Worm (Caenorhabditis elegans) whole organism, young adult: ENCODE data around the gene F09F7.5.

Experiments
- B0019.2 ChIP-seq: fragments of 200-800 bp; sonication (Bioruptor generic); conservative IDR thresholded peaks from 2 replicates; pipeline ENCODE4 v1.3.6; 2022; ENCODE audit warnings: missing genetic modification reagents, missing genetic modification characterization, missing compliant biosample characterization
- B0035.1 ChIP-seq: sonication (generic microtip); optimal IDR thresholded peaks from 2 replicates; lab custom pipeline; 2016; ENCODE audit warnings: missing genetic modification characterization, mild to moderate bottlenecking, missing compliant biosample characterization, missing genotype, missing genetic modification reagents
- B0336.3 ChIP-seq: fragments of 200-800 bp; sonication (Bioruptor generic); IDR thresholded peaks from 2 replicates; pipeline ENCODE4 v1.3.6; 2022; ENCODE audit warnings: missing genetic modification characterization, missing compliant biosample characterization
- C17E4.6 ChIP-seq: fragments of 200-800 bp; sonication (Bioruptor generic); IDR thresholded peaks from 2 replicates; pipeline ENCODE4 v1.3.6; 2022; ENCODE audit warnings: missing genetic modification reagents, missing genetic modification characterization, missing compliant biosample characterization
- F10E7.11 ChIP-seq: sonication (generic microtip); optimal IDR thresholded peaks from 2 replicates; lab custom pipeline; 2017; ENCODE audit warnings: mild to moderate bottlenecking, missing genetic modification characterization, moderate library complexity, missing compliant biosample characterization
- F49E8.2 ChIP-seq: sonication (generic microtip); optimal IDR thresholded peaks from 3 replicates; lab custom pipeline; 2017; ENCODE audit warnings: missing genetic modification characterization, mild to moderate bottlenecking, missing compliant biosample characterization, antibody characterized with exemption, moderate library complexity; ENCODE audit not compliant: insufficient read depth
- F55B11.4 ChIP-seq: sonication (generic microtip); optimal IDR thresholded peaks from 2 replicates; lab custom pipeline; 2016; ENCODE audit warnings: missing compliant biosample characterization, missing genetic modification characterization, borderline replicate concordance; ENCODE audit not compliant: insufficient read depth
- K11D2.4 ChIP-seq: fragments of 200-800 bp; sonication (Bioruptor generic); IDR thresholded peaks from 2 replicates; pipeline ENCODE4 v1.3.6; 2022; ENCODE audit warnings: missing genetic modification reagents, missing genetic modification characterization, missing compliant biosample characterization
- T07F8.4 ChIP-seq: sonication (generic microtip); optimal IDR thresholded peaks from 2 replicates; lab custom pipeline; 2016; ENCODE audit warnings: mild to moderate bottlenecking, missing genetic modification characterization, moderate library complexity, missing compliant biosample characterization
- Y53G8AR.9 ChIP-seq: fragments of 200-800 bp; sonication (Bioruptor generic); conservative IDR thresholded peaks from 2 replicates; pipeline ENCODE4 v1.3.6; 2022; ENCODE audit warnings: missing genetic modification reagents, missing genetic modification characterization, missing compliant biosample characterization
- Y95B8A.8 ChIP-seq: fragments of 200-800 bp; sonication (Bioruptor generic); IDR thresholded peaks from 2 replicates; pipeline ENCODE4 v1.3.6; 2022; ENCODE audit warnings: missing genetic modification reagents, missing genetic modification characterization, missing compliant biosample characterization
- aptf-2 ChIP-seq: fragments of 200-800 bp; sonication (Bioruptor generic); conservative IDR thresholded peaks from 2 replicates; pipeline ENCODE4 v1.3.6; 2022; ENCODE audit warnings: missing genetic modification reagents, missing genetic modification characterization, missing compliant biosample characterization
- atf-7 ChIP-seq: sonication (generic microtip); optimal IDR thresholded peaks from 2 replicates; lab custom pipeline; 2017; ENCODE audit warnings: mild to moderate bottlenecking, missing genetic modification characterization, missing compliant biosample characterization
- attf-5 ChIP-seq: fragments of 200-800 bp; sonication (Bioruptor generic); optimal IDR thresholded peaks from 2 replicates; lab custom pipeline; 2018; ENCODE audit warnings: mild to moderate bottlenecking, missing genetic modification characterization, missing compliant biosample characterization
- attf-6 ChIP-seq: fragments of 200-800 bp; sonication (Bioruptor generic); IDR thresholded peaks from 2 replicates; pipeline ENCODE4 v1.3.6; 2022; ENCODE audit warnings: missing genetic modification reagents, missing genetic modification characterization, missing compliant biosample characterization
- bed-1 ChIP-seq: fragments of 200-800 bp; sonication (Bioruptor generic); IDR thresholded peaks from 2 replicates; pipeline ENCODE4 v1.3.6; 2022; ENCODE audit warnings: missing genetic modification reagents, missing genetic modification characterization, missing compliant biosample characterization
- cebp-1 ChIP-seq, 2 experiments: fragments of 200-800 bp in 1 of 2; sonication (Bioruptor generic) in 1 of 2; sonication (generic microtip) in 1 of 2; IDR thresholded peaks in 1 of 2; optimal IDR thresholded peaks in 1 of 2; 2 replicates each; pipeline versions ENCODE4 v1.3.6 to Lab custom; 2017 to 2022; ENCODE audit warnings: missing compliant biosample characterization in 2 of 2, missing genetic modification characterization in 2 of 2, mild to moderate bottlenecking in 1 of 2, missing genetic modification reagents in 1 of 2, moderate library complexity in 1 of 2
- ceh-79 ChIP-seq: sonication (generic microtip); optimal IDR thresholded peaks from 2 replicates; lab custom pipeline; 2017; ENCODE audit warnings: mild to moderate bottlenecking, missing genetic modification characterization, missing compliant biosample characterization
- die-1 ChIP-seq: sonication (generic microtip); optimal IDR thresholded peaks from 2 replicates; lab custom pipeline; 2016; ENCODE audit warnings: missing genotype, mild to moderate bottlenecking, missing genetic modification characterization, missing compliant biosample characterization
- dox-1 ChIP-seq: fragments of 200-800 bp; sonication (Bioruptor generic); IDR thresholded peaks from 2 replicates; pipeline ENCODE4 v1.3.6; 2022; ENCODE audit warnings: missing genetic modification reagents, missing genetic modification characterization, missing compliant biosample characterization
- egrh-3 ChIP-seq: fragments of 200-800 bp; sonication (Bioruptor generic); IDR thresholded peaks from 2 replicates; pipeline ENCODE4 v1.3.6; 2022; ENCODE audit warnings: missing genetic modification reagents, missing genetic modification characterization, missing compliant biosample characterization
- gei-17 ChIP-seq: fragments of 200-800 bp; sonication (Bioruptor generic); optimal IDR thresholded peaks from 2 replicates; lab custom pipeline; 2018; ENCODE audit warnings: mild to moderate bottlenecking, missing genetic modification characterization, missing compliant biosample characterization
- him-1 ChIP-seq: sonication (generic microtip); optimal IDR thresholded peaks from 2 replicates; lab custom pipeline; 2016; ENCODE audit warnings: missing genotype, missing genetic modification reagents, missing genetic modification characterization, missing compliant biosample characterization
- hlh-12 ChIP-seq: sonication (generic microtip); optimal IDR thresholded peaks from 2 replicates; lab custom pipeline; 2016; ENCODE audit warnings: missing genetic modification characterization, missing compliant biosample characterization
- hlh-26 ChIP-seq: fragments of 200-800 bp; sonication (Bioruptor generic); conservative IDR thresholded peaks from 2 replicates; pipeline ENCODE4 v1.3.6; 2022; ENCODE audit warnings: missing genetic modification reagents, missing genetic modification characterization, missing compliant biosample characterization
- hmg-1.2 ChIP-seq: fragments of 200-800 bp; sonication (Bioruptor generic); IDR thresholded peaks from 2 replicates; pipeline ENCODE4 v1.3.6; 2022; ENCODE audit warnings: missing genetic modification reagents, missing genetic modification characterization, missing compliant biosample characterization
- lag-1 ChIP-seq: fragments of 200-800 bp; sonication (Bioruptor generic); IDR thresholded peaks from 2 replicates; pipeline ENCODE4 v1.3.6; 2022; ENCODE audit warnings: missing genetic modification reagents, missing genetic modification characterization, missing compliant biosample characterization
- lin-26 ChIP-seq: fragments of 200-800 bp; sonication (Bioruptor generic); IDR thresholded peaks from 2 replicates; pipeline ENCODE4 v1.3.6; 2022; ENCODE audit warnings: missing genetic modification reagents, missing genetic modification characterization, missing compliant biosample characterization
- lin-54 ChIP-seq: fragments of 200-800 bp; sonication (Bioruptor generic); optimal IDR thresholded peaks from 2 replicates; lab custom pipeline; 2018; ENCODE audit warnings: mild to moderate bottlenecking, missing genetic modification characterization, missing compliant biosample characterization
- lsy-27 ChIP-seq: sonication (generic microtip); optimal IDR thresholded peaks from 2 replicates; lab custom pipeline; 2017; ENCODE audit warnings: missing genetic modification characterization, mild to moderate bottlenecking, missing compliant biosample characterization, antibody characterized with exemption, missing genotype, borderline replicate concordance; ENCODE audit not compliant: insufficient read depth
- madf-10 ChIP-seq: sonication (generic microtip); optimal IDR thresholded peaks from 2 replicates; lab custom pipeline; 2016; ENCODE audit warnings: mild to moderate bottlenecking, missing genetic modification characterization, missing compliant biosample characterization
- mcd-1 ChIP-seq: fragments of 200-800 bp; sonication (Bioruptor generic); IDR thresholded peaks from 2 replicates; pipeline ENCODE4 v1.3.6; 2022; ENCODE audit warnings: missing genetic modification reagents, missing genetic modification characterization, missing compliant biosample characterization
- nfyb-1 ChIP-seq: fragments of 200-800 bp; sonication (Bioruptor generic); IDR thresholded peaks from 2 replicates; pipeline ENCODE4 v1.3.6; 2022; ENCODE audit warnings: missing genetic modification reagents, missing genetic modification characterization, missing compliant biosample characterization
- nhr-120 ChIP-seq: fragments of 200-800 bp; sonication (Bioruptor generic); IDR thresholded peaks from 2 replicates; pipeline ENCODE4 v1.3.6; 2022; ENCODE audit warnings: missing genetic modification characterization, missing compliant biosample characterization
- nhr-90 ChIP-seq: sonication (generic microtip); optimal IDR thresholded peaks from 2 replicates; lab custom pipeline; 2016; ENCODE audit warnings: missing genotype, mild to moderate bottlenecking, missing genetic modification characterization, missing compliant biosample characterization
- pbrm-1 ChIP-seq: fragments of 200-800 bp; sonication (Bioruptor generic); IDR thresholded peaks from 2 replicates; pipeline ENCODE4 v1.3.6; 2022; ENCODE audit warnings: missing genetic modification reagents, missing genetic modification characterization, missing compliant biosample characterization
- rec-8 ChIP-seq, 2 experiments: sonication (generic microtip); optimal IDR thresholded peaks; 2 replicates each; lab custom pipeline; 2016; ENCODE audit warnings: mild to moderate bottlenecking in 2 of 2, missing genetic modification characterization in 2 of 2, missing genetic modification reagents in 2 of 2, missing genotype in 2 of 2, missing biosample characterization in 1 of 2, missing compliant biosample characterization in 1 of 2, moderate library complexity in 1 of 2
- repo-1 ChIP-seq: sonication (generic microtip); optimal IDR thresholded peaks from 2 replicates; lab custom pipeline; 2017; ENCODE audit warnings: mild to moderate bottlenecking, missing genetic modification characterization, missing compliant biosample characterization
- snpc-1.1 ChIP-seq: sonication (generic microtip); optimal IDR thresholded peaks from 2 replicates; lab custom pipeline; 2017; ENCODE audit warnings: missing genetic modification characterization, mild to moderate bottlenecking, missing compliant biosample characterization, antibody characterized with exemption, moderate library complexity, missing genotype, missing genetic modification reagents; ENCODE audit not compliant: insufficient read depth
- tbp1 ChIP-seq: fragments of 200-800 bp; sonication (Bioruptor generic); optimal IDR thresholded peaks from 2 replicates; lab custom pipeline; 2018; ENCODE audit warnings: mild to moderate bottlenecking, missing genetic modification characterization, missing compliant biosample characterization
- tlf-1 ChIP-seq: fragments of 200-800 bp; sonication (Bioruptor generic); optimal IDR thresholded peaks from 2 replicates; lab custom pipeline; 2018; ENCODE audit warnings: mild to moderate bottlenecking, missing genetic modification characterization, missing compliant biosample characterization
- zim-3 ChIP-seq: sonication (generic microtip); optimal IDR thresholded peaks from 2 replicates; lab custom pipeline; 2017; ENCODE audit warnings: mild to moderate bottlenecking, missing genetic modification characterization, moderate library complexity, missing compliant biosample characterization
- ztf-26 ChIP-seq: sonication (generic microtip); optimal IDR thresholded peaks from 2 replicates; lab custom pipeline; 2017; ENCODE audit warnings: missing genetic modification characterization, missing compliant biosample characterization
- ztf-3 ChIP-seq: fragments of 200-800 bp; sonication (Bioruptor generic); optimal IDR thresholded peaks from 2 replicates; lab custom pipeline; 2018; ENCODE audit warnings: mild to moderate bottlenecking, missing genetic modification characterization, missing compliant biosample characterization

Gene F09F7.5

DNA sequence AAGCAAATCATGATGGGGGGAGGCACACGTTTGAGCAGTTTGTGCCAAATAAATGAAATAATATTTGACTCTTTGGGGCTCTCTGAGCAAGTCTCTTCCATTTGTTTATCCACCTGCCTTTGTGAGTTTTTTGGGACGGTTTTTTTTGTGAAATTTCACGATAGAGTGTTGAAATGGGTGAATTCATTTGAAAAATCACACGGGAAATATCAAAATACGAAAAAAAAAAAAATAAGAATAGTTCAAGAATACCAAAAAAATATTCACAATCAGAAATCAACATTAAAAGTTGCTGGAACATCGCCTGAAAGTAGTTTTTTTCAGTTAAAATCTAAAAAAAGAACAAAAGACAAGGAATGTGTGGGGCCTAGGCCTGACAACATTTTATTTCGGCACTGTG, 34.3 kb upstream of the F09F7.5 start, which contains the start of gene pqn-25:
Gene pqn-25, minus strand, starts transcription at position 101 of the 400 bp plus-strand sequence.
- TF ChIP-seq ztf-26 (tag; lab: Kevin White, UChicago) (no peak), B0035.1 (no peak), tbp1 (no peak), lag-1 (GFP tag; lab: Robert Waterston, UW) (no peak), zim-3 (tag; lab: Kevin White, UChicago) (no peak), lin-26 (no peak), C17E4.6 (GFP tag; lab: Robert Waterston, UW) (no peak), B0019.2 (no peak), hmg-1.2 (no peak), ztf-3 (GFP tag; lab: Kevin White, UChicago) (no peak), tlf-1 (GFP tag; lab: Kevin White, UChicago) (no peak), gei-17 (no peak), F49E8.2 (tag; lab: Kevin White, UChicago) (no peak)

- TF ChIP-seq lin-54 (GFP tag; lab: Kevin White, UChicago) (no peak), Y53G8AR.9 (GFP tag; lab: Robert Waterston, UW) (no peak), nhr-90 (no peak), F10E7.11 (no peak), B0035.1 (no peak), lsy-27 (no peak), hlh-12 (tag; lab: Kevin White, UChicago) (no peak)
Measured at ce11 chrIII:5517423-5517822, 29.4 kb upstream of the F09F7.5 start, which contains the start of gene nekl-4. TSS of gene nekl-4 (minus strand) at chrIII:5517523.

DNA sequence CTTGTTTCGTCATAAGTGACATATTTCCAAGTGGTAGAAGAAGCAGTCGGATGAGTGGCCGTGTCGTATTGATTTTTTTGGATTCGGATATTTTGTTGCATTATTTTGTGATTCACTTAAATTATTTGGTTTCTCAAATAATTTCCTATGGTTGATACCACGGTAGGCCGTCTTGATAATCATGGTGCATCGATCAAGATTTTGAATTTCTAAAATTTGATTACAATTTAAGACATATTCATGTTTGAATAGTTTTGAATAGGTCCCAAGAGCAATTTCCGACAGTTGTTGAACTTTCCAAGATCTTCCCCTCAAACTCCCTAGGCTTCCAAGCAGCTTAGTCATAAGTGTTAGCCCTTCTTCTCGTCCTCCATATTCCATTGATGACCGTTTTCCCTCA, 24.9 kb upstream of the F09F7.5 start, which contains the start of gene D1044.4:
Gene D1044.4, minus strand, starts transcription at position 101 of the 400 bp plus-strand sequence.
- TF ChIP-seq ztf-3 (GFP tag; lab: Kevin White, UChicago) (no peak), lsy-27 (no peak), lag-1 (GFP tag; lab: Robert Waterston, UW) (no peak), C17E4.6 (GFP tag; lab: Robert Waterston, UW) (no peak), die-1 (tag; lab: Kevin White, UChicago) (no peak), repo-1 (tag; lab: Kevin White, UChicago) (no peak), ceh-79 (no peak), attf-6 (GFP tag; lab: Robert Waterston, UW) (no peak), Y95B8A.8 (no peak), nhr-120 (GFP tag; lab: Robert Waterston, UW) (no peak), rec-8 (tag; optimal IDR thresholded peaks at IDR 0.05; lab: Kevin White, UChicago) (no peak), T07F8.4 (no peak), bed-1 (GFP tag; lab: Robert Waterston, UW) (no peak), dox-1 (GFP tag; lab: Robert Waterston, UW) (no peak), K11D2.4 (no peak), snpc-1.1 (no peak), F55B11.4 (tag; lab: Kevin White, UChicago) (no peak), mcd-1 (GFP tag; lab: Robert Waterston, UW) (no peak)

ce11 chrIII:5525973-5526372, 20.8 kb upstream of the F09F7.5 start, which contains the start of gene dex-1:
TSS of gene dex-1 (plus strand) at chrIII:5526104.
- TF ChIP-seq ztf-3 (GFP tag; lab: Kevin White, UChicago) = no peak
- no peak for TF ChIP-seq nfyb-1 (GFP tag; lab: Robert Waterston, UW)
- no peak for TF ChIP-seq him-1 (tag; lab: Kevin White, UChicago)
- no peak for TF ChIP-seq aptf-2
- TF ChIP-seq F10E7.11 = no peak
- TF ChIP-seq B0336.3 (GFP tag; lab: Robert Waterston, UW) = no peak
- TF ChIP-seq hlh-26 (GFP tag; lab: Robert Waterston, UW) = no peak
- TF ChIP-seq dox-1 (GFP tag; lab: Robert Waterston, UW) = no peak
- TF ChIP-seq pbrm-1 = no peak
- TF ChIP-seq atf-7 (tag; lab: Kevin White, UChicago) = no peak
- TF ChIP-seq attf-5 (GFP tag; lab: Kevin White, UChicago) = no peak
- no peak for TF ChIP-seq tbp1
- no peak for TF ChIP-seq cebp-1 (GFP tag; IDR thresholded peaks at IDR 0.05; lab: Robert Waterston, UW)
- no peak for TF ChIP-seq cebp-1 (tag; optimal IDR thresholded peaks at IDR 0.05; lab: Kevin White, UChicago)
- no peak for TF ChIP-seq bed-1 (GFP tag; lab: Robert Waterston, UW)
- TF ChIP-seq madf-10 = no peak
- no peak for TF ChIP-seq K11D2.4
- no peak for TF ChIP-seq egrh-3 (GFP tag; lab: Robert Waterston, UW)
